Fruit fly (Drosophila melanogaster) ovary, adult (tissue): ENCODE data around the gene Hmbs.

Experiments
- CG17801 ChIP-seq: fragments of 200-800 bp; optimal IDR thresholded peaks from 2 replicates; lab custom pipeline; 2019; ENCODE audit warnings: missing biosample characterization, mild to moderate bottlenecking, missing genetic modification characterization, moderate library complexity; ENCODE audit not compliant: partially characterized antibody

The Hmbs gene

DNA sequence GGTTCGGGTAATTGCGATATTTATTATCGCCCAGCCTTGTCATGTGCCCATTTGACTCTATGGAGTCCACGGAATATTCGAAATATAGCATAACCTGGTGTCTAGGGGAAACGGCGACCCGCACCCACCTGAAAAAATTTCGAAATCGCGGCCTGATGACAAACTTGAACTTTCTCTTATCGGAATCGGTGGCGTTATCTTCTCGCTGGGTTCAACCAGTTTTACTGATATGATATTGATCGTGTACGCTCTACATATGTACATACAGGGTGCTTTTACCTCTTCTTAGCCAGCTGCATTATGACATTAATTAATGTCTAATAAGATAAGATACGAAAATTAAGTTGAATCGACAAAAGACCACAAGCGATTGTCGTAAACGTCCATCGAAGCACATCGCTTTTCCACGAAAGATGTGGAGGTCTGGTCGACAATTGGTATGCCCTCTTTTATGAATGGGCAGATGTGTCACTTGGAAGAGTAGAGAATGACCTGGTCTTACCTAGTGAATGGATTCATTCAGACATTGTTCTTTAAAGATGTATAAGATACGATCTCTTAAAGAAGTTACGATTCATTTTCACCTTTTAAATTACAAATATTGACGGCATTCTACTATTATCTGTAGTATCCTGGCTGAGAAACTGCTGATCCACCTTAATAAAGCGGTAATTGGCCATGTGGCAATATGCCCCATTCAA is 14.3 kb upstream of the Hmbs start:
- peak; percentile 62 for TF ChIP-seq CG17801 (GFP tag; lab: Kevin White, UChicago)

DNA sequence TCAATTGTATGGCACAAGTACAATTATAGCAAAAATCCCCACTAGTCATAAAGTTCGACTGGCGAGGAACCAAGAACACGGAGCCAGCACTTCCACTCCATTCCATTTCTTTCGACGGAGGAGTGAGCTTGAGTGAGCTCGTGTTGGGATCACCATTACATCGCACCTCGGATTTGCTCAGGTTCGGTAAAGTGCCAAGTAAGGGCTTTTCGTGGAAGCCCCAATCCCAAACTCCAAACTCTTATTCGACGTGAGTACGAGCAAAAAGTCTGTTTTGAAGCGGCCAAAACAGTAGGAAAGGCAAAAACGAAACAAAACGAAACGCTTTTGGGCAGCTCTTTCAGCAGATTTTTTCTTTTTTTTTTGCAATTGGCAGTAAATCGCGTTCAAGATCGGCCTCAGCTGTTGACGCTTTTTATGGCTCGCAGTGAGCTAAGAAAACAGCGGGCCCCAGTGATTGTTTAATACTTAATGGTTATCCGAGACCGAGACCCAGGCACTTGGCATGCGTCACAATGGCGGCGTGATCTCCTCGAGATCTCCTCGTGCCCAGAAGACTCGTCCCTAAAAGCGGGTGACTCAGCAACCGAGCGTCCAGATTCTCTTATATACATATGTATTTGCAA is 13.6 kb upstream of the Hmbs start:
- TF ChIP-seq CG17801 (GFP tag; lab: Kevin White, UChicago) = no peak

DNA sequence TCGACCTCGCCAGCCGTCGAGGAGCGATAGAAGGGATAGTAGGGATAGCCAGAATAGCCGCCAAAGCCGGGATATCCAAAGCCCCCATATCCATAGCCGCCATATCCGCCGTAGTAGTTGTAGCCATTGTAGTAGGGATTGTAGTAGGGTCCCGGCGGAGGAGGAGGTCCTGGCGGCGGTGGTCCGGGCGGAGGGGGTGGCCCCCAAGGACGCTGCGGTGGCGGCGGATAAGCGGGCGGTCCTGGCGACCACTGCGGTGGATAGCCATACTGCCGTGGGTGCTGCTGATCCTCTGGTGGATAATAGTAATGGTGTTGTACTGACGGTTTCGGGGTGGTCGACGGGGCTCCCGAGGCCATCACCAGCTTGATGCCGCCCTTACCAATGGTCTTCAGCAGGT is 12.5 kb upstream of the Hmbs start:
- TF ChIP-seq CG17801 (GFP tag; lab: Kevin White, UChicago) = no peak

DNA sequence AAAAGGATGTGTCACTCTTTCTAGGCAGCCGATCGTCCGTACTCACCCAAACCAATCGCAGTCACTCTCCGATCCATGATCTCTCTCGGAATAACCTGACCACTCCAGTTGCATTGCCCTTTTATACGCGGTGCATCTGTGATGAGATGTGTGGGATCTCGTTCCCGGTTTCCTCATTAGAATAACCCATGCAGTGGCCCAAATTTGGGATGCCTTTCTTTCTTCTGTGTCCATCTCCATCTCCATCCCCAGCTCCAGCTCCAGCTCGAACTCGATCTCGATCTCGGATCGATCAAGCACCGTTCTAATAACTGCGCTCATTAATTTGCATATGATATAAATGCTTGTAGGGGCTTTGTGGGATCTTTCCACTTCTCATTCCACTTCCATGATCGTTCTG is 12.0 kb upstream of the Hmbs start, which contains the start of gene CG9184:
CG9184 (minus strand) TSS at position 101 of the 400 bp plus-strand sequence.
- no peak for TF ChIP-seq CG17801 (GFP tag; lab: Kevin White, UChicago)

dm6 chr3L:1323136-1323535 is 11.6 kb upstream of the Hmbs start:
- TF ChIP-seq CG17801 (GFP tag; lab: Kevin White, UChicago) = no peak

DNA sequence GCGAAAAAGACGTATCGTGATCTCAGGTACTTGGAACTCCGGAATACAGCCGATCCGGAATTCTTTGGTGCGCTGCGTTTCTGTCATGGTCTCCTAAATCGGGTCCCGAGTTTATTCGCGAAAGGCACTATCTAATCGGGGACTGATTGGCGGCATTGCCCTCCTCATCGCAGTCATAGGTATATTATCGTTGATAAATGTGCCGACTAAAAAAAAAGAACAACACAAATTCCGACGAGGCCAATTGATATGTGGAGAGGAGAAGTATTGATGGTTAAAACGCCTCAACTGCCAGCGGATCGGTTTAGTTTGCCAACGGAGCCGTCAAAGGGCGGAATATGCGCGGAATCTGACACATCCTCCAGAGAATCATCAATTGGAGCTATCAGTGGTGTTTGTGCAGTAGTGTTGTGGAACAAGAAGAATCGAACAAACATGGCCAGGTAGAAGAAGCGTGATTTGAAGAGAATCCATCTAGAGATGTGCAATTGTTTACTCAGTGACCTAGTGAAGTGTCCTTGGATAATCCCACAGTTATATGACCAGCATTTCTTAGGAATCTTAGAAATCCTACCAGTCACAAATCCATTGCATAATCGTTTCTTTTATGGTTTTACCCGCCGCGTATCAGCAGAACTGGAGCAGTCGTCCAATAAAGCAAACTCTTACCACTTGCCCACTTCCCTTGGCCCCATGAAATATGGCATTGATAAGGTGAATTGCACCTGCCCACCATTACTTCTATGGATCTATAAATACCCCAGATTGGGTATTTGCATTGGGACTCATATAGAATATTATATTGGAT is 9.7 kb upstream of the Hmbs start:
- TF ChIP-seq CG17801 (GFP tag; lab: Kevin White, UChicago) = no peak

DNA sequence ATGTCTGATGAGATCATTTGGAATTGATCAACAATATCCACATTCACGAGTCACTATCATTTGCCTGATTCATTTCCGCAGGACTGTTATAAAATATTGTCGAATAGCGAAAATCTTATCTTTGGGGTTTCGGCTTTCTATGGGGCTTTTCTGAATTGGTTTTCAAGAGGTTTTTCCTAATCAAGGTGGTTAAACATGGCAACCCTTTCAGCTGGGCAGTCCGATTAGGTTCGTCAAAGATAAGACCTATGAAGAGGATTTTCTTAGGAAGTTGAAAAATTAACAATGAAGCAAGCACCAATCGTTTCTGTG is 9.1 kb upstream of the Hmbs start:
- TF ChIP-seq CG17801 (GFP tag; lab: Kevin White, UChicago) = no peak

dm6 chr3L:1329724-1330123 is 5.0 kb upstream of the Hmbs start, which contains the start of gene ND-ACP:
Gene ND-ACP (plus strand): TSS chr3L:1329949.
- no peak for TF ChIP-seq CG17801 (GFP tag; lab: Kevin White, UChicago)

DNA sequence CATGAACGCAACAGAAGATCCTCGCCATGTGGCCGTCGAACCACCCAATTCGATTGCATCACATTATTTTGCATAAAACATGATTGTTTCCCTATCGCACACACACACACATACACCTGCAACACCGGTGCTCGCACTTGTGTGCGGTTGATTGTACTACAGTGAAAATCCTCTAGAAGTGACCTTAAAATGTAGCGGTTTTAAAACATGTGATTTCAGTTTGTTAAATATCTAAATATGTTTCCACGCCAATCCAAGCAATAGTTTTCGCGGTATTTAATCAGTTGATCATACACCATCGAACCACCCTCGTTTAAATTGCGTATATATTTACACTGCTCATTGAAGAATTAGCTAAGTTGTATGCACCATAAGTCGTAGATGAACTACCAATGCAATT is 4.3 kb upstream of the Hmbs start:
- no peak for TF ChIP-seq CG17801 (GFP tag; lab: Kevin White, UChicago)

dm6 chr3L:1331542-1331941 is 3.1 kb upstream of the Hmbs start, which contains the start of gene msd1:
Gene msd1 (plus strand): TSS chr3L:1331744.
- TF ChIP-seq CG17801 (GFP tag; lab: Kevin White, UChicago) = no peak

dm6 chr3L:1332973-1333372 is 1.7 kb upstream of the Hmbs start, which contains the start of gene msd5:
Gene msd5 (minus strand): TSS chr3L:1333146.
- no peak for TF ChIP-seq CG17801 (GFP tag; lab: Kevin White, UChicago)

DNA sequence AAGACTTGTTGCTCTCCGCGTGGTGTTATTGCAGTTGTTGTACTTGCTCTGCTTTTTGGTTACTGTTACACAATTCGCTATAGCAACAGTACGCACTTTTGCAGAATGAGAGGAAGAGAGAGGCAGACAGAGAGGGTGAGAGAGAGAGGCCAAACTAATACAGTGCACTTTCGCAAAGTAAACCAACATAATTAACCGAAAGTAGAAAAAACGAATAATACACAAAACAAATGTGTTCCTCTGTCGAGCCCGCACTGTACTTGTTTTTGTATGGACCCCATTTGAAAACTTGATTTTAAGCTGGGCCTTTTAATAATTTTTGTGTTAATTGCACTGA is 707 bp downstream of the Hmbs start:
- peak; percentile 40 for TF ChIP-seq CG17801 (GFP tag; lab: Kevin White, UChicago)

- no peak for TF ChIP-seq CG17801 (GFP tag; lab: Kevin White, UChicago)
Measured at dm6 chr3L:1335989-1336961, 1.6 kb downstream of the Hmbs start.

DNA sequence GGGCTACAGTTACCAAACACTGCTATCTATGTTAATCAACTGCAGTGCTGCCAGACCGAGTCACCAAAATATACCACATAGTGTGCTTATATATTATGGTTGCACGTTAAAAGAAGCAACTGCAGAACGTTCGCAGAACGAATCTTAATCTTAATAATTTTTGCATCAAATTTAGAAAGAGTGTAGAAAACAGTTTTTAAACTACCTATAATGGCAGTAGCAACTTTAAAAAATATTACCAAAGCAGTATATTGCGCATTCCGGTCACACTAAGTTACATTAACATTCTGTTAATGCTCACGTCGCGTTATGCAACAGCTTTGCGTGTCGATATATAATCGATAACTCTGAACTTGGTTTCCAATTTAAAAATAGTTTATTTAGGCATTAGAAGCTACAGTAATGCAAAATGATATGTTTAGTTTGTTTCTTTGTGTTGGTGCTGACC is 7.5 kb downstream of the Hmbs start, which contains the start of gene indra:
indra (minus strand) TSS at position 271 of the 448 bp plus-strand sequence.
- peak; percentile 41 for TF ChIP-seq CG17801 (GFP tag; lab: Kevin White, UChicago)
